Fruit fly (Drosophila melanogaster) whole organism, wandering third instar larva: ENCODE data around the gene ovm.
A peak's percentile ranks its signal among the peaks of the same experiment; 100 is the strongest.

Source experiments
- Abd-B ChIP-seq: fragments of >200 bp; optimal IDR thresholded peaks from 2 replicates; lab custom pipeline; 2017; ENCODE audit warnings: missing biosample characterization, missing genetic modification characterization
- CG32264 ChIP-seq: fragments of 200-800 bp; sonication (Bioruptor generic); optimal IDR thresholded peaks from 2 replicates; lab custom pipeline; 2016; ENCODE audit warnings: missing biosample characterization, missing genetic modification characterization
- CG9705 ChIP-seq: fragments of 200-800 bp; sonication (Bioruptor generic); optimal IDR thresholded peaks from 2 replicates; lab custom pipeline; 2018; ENCODE audit warnings: missing biosample characterization, mild to moderate bottlenecking, missing genetic modification characterization
- CrebA ChIP-seq: fragments of 200-800 bp; sonication (Bioruptor generic); optimal IDR thresholded peaks from 2 replicates; lab custom pipeline; 2016; ENCODE audit warnings: missing biosample characterization, mild to moderate bottlenecking, missing genetic modification characterization, borderline replicate concordance
- Dfd ChIP-seq: fragments of >200 bp; optimal IDR thresholded peaks from 2 replicates; lab custom pipeline; 2017; ENCODE audit warnings: missing biosample characterization, missing genetic modification characterization
- Dif ChIP-seq: fragments of 200-275, 200-300 bp; sonication (Bioruptor generic); optimal IDR thresholded peaks from 2 replicates; lab custom pipeline; 2018; ENCODE audit warnings: missing biosample characterization, missing genetic modification characterization; ENCODE audit not compliant: partially characterized antibody
- GATAd ChIP-seq: sonication (Bioruptor generic); optimal IDR thresholded peaks from 2 replicates; lab custom pipeline; 2016; ENCODE audit warnings: missing biosample characterization, missing genetic modification characterization
- HLH106 ChIP-seq: fragments of 200-800 bp; optimal IDR thresholded peaks from 3 replicates; lab custom pipeline; 2019; ENCODE audit warnings: missing biosample characterization, mild to moderate bottlenecking, missing genetic modification characterization, moderate library complexity
- Hnf4 ChIP-seq: fragments of 200-800 bp; sonication (Bioruptor generic); optimal IDR thresholded peaks from 2 replicates; lab custom pipeline; 2016; ENCODE audit warnings: missing biosample characterization, mild to moderate bottlenecking, missing genetic modification characterization
- Hr78 ChIP-seq: fragments of >200 bp; optimal IDR thresholded peaks from 2 replicates; lab custom pipeline; 2017; ENCODE audit warnings: missing biosample characterization, missing genetic modification characterization
- Hr83 ChIP-seq: fragments of 200-300 bp; sonication (Bioruptor generic); optimal IDR thresholded peaks from 2 replicates; lab custom pipeline; 2016; ENCODE audit warnings: missing biosample characterization, mild to moderate bottlenecking, missing genetic modification characterization, moderate library complexity; ENCODE audit not compliant: poor library complexity, severe bottlenecking
- Jra ChIP-seq: sonication (Bioruptor generic); optimal IDR thresholded peaks from 2 replicates; lab custom pipeline; 2016; ENCODE audit warnings: missing biosample characterization, missing genetic modification characterization
- Mio ChIP-seq: sonication (Bioruptor generic); optimal IDR thresholded peaks from 2 replicates; lab custom pipeline; 2016; ENCODE audit warnings: missing biosample characterization, missing genetic modification characterization
- Myc ChIP-seq: fragments of >200 bp; optimal IDR thresholded peaks from 2 replicates; lab custom pipeline; 2017
- N ChIP-seq: fragments of >200 bp; optimal IDR thresholded peaks from 2 replicates; lab custom pipeline; 2018; ENCODE audit warnings: missing biosample characterization, missing external identifiers, missing genetic modification characterization
- OdsH ChIP-seq: fragments of 200-800 bp; sonication (Bioruptor generic); optimal IDR thresholded peaks from 2 replicates; lab custom pipeline; 2016; ENCODE audit warnings: missing biosample characterization, mild to moderate bottlenecking, missing genetic modification characterization
- Rel ChIP-seq, 2 experiments: fragments of 200-800 bp; sonication (Bioruptor generic) in 1 of 2; optimal IDR thresholded peaks; 2 replicates in 1 of 2; 3 replicates in 1 of 2; lab custom pipeline; 2016 to 2019; ENCODE audit warnings: mild to moderate bottlenecking in 2 of 2, missing biosample characterization in 2 of 2, missing genetic modification characterization in 2 of 2, moderate library complexity in 1 of 2
- Sp1 ChIP-seq: fragments of 200-800 bp; sonication (Bioruptor generic); optimal IDR thresholded peaks from 3 replicates; lab custom pipeline; 2019; ENCODE audit warnings: missing biosample characterization, mild to moderate bottlenecking, missing genetic modification characterization, moderate library complexity
- Vsx2 ChIP-seq: fragments of 200-300, 225-300 bp; sonication (Bioruptor generic); optimal IDR thresholded peaks from 2 replicates; lab custom pipeline; 2018; ENCODE audit warnings: missing biosample characterization, missing genetic modification characterization; ENCODE audit not compliant: partially characterized antibody
- br ChIP-seq: fragments of 200-800 bp; sonication (Bioruptor generic); optimal IDR thresholded peaks from 2 replicates; lab custom pipeline; 2016; ENCODE audit warnings: missing biosample characterization, missing genetic modification characterization
- brk ChIP-seq: fragments of 200-800 bp; sonication (Bioruptor generic); optimal IDR thresholded peaks from 2 replicates; lab custom pipeline; 2016; ENCODE audit warnings: missing biosample characterization, mild to moderate bottlenecking, missing genetic modification characterization
- dl ChIP-seq, 2 experiments: fragments of 175-275, 200-275 bp in 1 of 2; fragments of 200-275 bp in 1 of 2; sonication (Bioruptor generic); optimal IDR thresholded peaks; lab custom pipeline; 2018; ENCODE audit warnings: mild to moderate bottlenecking in 2 of 2, missing biosample characterization in 2 of 2, missing genetic modification characterization in 2 of 2, moderate library complexity in 2 of 2; ENCODE audit not compliant: partially characterized antibody in 2 of 2, insufficient read depth in 1 of 2
- dmrt93B ChIP-seq: fragments of 200-800 bp; sonication (Bioruptor generic); optimal IDR thresholded peaks from 2 replicates; lab custom pipeline; 2018; ENCODE audit warnings: missing biosample characterization, mild to moderate bottlenecking, missing genetic modification characterization
- dsf ChIP-seq: sonication (Bioruptor generic); optimal IDR thresholded peaks from 2 replicates; lab custom pipeline; 2016; ENCODE audit warnings: missing biosample characterization, missing genetic modification characterization, borderline replicate concordance
- foxo ChIP-seq, 2 experiments: fragments of 200-800 bp; sonication (Bioruptor generic); optimal IDR thresholded peaks; 2 replicates in 1 of 2; 3 replicates in 1 of 2; lab custom pipeline; 2016 to 2017; ENCODE audit warnings: missing biosample characterization in 2 of 2, missing genetic modification characterization in 2 of 2
- fru ChIP-seq: fragments of 200-800 bp; sonication (Bioruptor generic); optimal IDR thresholded peaks from 3 replicates; lab custom pipeline; 2016; ENCODE audit warnings: missing biosample characterization, mild to moderate bottlenecking, missing genetic modification characterization
- h ChIP-seq: fragments of 200-800 bp; sonication (Bioruptor generic); optimal IDR thresholded peaks from 3 replicates; lab custom pipeline; 2016; ENCODE audit warnings: missing biosample characterization, mild to moderate bottlenecking, missing genetic modification characterization
- jim ChIP-seq: fragments of 175-275, 200-325 bp; sonication (Bioruptor generic); optimal IDR thresholded peaks from 2 replicates; lab custom pipeline; 2016; ENCODE audit warnings: missing biosample characterization, mild to moderate bottlenecking, missing genetic modification characterization
- pan ChIP-seq: fragments of >200 bp; optimal IDR thresholded peaks from 2 replicates; lab custom pipeline; 2017
- psq ChIP-seq: fragments of 200-800 bp; sonication (Bioruptor generic); optimal IDR thresholded peaks from 3 replicates; lab custom pipeline; 2017; ENCODE audit warnings: missing biosample characterization, mild to moderate bottlenecking, missing genetic modification characterization, moderate library complexity
- rgr ChIP-seq: fragments of 200-800 bp; sonication (Bioruptor generic); optimal IDR thresholded peaks from 3 replicates; lab custom pipeline; 2016; ENCODE audit warnings: missing biosample characterization, mild to moderate bottlenecking, missing genetic modification characterization
- sage ChIP-seq: fragments of 200-800 bp; sonication (Bioruptor generic); optimal IDR thresholded peaks from 2 replicates; lab custom pipeline; 2016; ENCODE audit warnings: missing biosample characterization, mild to moderate bottlenecking, missing genetic modification characterization
- sv ChIP-seq: fragments of 200-800 bp; sonication (Bioruptor generic); optimal IDR thresholded peaks from 3 replicates; lab custom pipeline; 2016; ENCODE audit warnings: missing biosample characterization, missing genetic modification characterization
- tai ChIP-seq: sonication (Bioruptor generic); optimal IDR thresholded peaks from 2 replicates; lab custom pipeline; 2016; ENCODE audit warnings: missing biosample characterization, missing genetic modification characterization
- usp ChIP-seq: fragments of >200 bp; optimal IDR thresholded peaks from 2 replicates; lab custom pipeline; 2017; ENCODE audit warnings: missing biosample characterization, missing genetic modification characterization
- woc ChIP-seq: sonication (Bioruptor generic); optimal IDR thresholded peaks from 2 replicates; lab custom pipeline; 2016; ENCODE audit warnings: missing biosample characterization, mild to moderate bottlenecking, missing genetic modification characterization

The ovm gene

DNA sequence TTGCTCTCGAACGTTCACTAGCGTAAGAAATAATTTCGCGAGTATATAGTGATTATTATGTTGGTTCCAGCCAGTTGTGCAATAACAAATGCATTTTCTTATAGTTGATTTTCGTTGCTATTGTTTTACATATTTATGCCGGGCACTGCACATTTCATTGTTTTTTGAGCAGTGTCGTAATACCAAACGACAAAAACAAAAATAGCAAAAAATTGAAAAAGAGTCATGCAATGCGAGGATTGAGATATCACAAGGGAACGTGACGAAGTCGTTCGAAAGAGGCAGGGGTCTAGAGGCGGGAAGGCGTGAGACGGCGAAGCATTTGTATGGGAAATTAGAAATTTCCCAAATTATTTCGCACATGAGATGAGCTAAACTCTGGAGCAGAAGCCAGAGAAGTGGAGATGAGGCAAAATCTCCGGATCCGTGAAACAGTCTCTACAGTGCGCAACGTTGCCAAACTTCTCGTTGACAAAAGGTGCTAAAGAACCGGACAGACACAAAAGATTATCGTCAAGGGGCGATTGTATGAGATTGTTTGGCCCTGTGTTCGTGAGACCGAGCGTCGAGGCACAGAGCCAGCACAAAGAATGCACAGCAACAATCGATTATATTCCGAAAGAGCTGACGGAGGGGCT lies 24.6 kb upstream of the ovm start:
- peak; percentile 42 for TF ChIP-seq rgr
- no peak for TF ChIP-seq brk (GFP tag; lab: Kevin White, UChicago)
- no peak for TF ChIP-seq sv
- TF ChIP-seq dsf (GFP tag; lab: Kevin White, UChicago), result no peak
- no peak for TF ChIP-seq GATAd (GFP tag; lab: Kevin White, UChicago)
- peak; percentile 14 for TF ChIP-seq Dif
- peak; percentile 16 for TF ChIP-seq HLH106 (tag; lab: Kevin White, UChicago)
- TF ChIP-seq Rel (GFP tag; optimal IDR thresholded peaks at IDR 0.05; lab: Kevin White, UChicago), result no peak
- TF ChIP-seq Rel (tag; optimal IDR thresholded peaks at IDR 0.05; lab: Kevin White, UChicago), result peak; percentile 32
- peak; percentile 19 for TF ChIP-seq Mio (GFP tag; lab: Kevin White, UChicago)
- peak; percentile 52 for TF ChIP-seq h (GFP tag; lab: Kevin White, UChicago)
- TF ChIP-seq Hr78 (GFP tag; lab: Kevin White, UChicago), result no peak
- no peak for TF ChIP-seq fru (GFP tag; lab: Kevin White, UChicago)

DNA sequence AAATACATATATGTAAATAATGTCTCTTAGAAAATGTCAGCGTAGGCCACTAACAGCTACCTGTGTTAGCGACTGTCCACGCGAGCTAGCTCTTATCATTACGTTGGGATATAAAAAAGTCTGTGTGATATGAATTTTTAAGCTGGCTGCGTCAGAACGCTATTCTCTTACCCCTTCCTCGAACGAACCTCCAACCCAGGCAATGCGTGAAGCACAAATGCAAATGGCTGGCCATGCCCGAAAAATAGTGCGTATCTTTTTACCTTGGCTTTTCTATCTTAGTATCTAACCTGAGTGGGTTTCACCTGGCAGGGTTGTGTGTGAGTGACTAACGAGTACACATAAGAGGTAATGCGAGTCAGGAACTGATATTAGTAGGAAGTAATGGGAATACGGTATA lies 22.4 kb upstream of the ovm start:
- no peak for TF ChIP-seq Dif
- TF ChIP-seq Hr78 (GFP tag; lab: Kevin White, UChicago), result no peak
- TF ChIP-seq Mio (GFP tag; lab: Kevin White, UChicago), result no peak
- no peak for TF ChIP-seq Hr83 (GFP tag; lab: Kevin White, UChicago)
- no peak for TF ChIP-seq rgr
- no peak for TF ChIP-seq foxo (GFP tag; optimal IDR thresholded peaks at IDR 0.05; lab: Kevin White, UChicago)
- no peak for TF ChIP-seq HLH106 (tag; lab: Kevin White, UChicago)

DNA sequence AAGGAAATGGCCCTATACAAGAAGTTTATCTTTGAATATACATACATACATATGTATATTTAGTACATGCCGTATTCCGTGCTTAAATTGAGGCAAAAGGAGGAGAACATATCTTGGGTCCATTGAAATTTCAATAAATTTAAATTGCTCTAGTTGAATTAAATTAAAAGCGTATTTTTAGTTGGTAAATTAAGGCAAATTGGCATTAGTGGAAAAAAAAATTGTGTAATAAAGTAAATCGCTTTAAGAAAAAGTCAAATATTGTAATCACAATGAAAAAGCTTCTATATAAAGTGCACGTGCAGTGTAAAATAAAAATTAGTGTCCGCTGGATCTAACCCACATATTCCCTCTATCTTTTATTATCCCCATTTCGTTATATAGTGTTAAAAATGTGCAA lies 21.4 kb upstream of the ovm start:
- TF ChIP-seq sage, result peak; percentile 42
- no peak for TF ChIP-seq foxo (GFP tag; optimal IDR thresholded peaks at IDR 0.05; lab: Kevin White, UChicago)

DNA sequence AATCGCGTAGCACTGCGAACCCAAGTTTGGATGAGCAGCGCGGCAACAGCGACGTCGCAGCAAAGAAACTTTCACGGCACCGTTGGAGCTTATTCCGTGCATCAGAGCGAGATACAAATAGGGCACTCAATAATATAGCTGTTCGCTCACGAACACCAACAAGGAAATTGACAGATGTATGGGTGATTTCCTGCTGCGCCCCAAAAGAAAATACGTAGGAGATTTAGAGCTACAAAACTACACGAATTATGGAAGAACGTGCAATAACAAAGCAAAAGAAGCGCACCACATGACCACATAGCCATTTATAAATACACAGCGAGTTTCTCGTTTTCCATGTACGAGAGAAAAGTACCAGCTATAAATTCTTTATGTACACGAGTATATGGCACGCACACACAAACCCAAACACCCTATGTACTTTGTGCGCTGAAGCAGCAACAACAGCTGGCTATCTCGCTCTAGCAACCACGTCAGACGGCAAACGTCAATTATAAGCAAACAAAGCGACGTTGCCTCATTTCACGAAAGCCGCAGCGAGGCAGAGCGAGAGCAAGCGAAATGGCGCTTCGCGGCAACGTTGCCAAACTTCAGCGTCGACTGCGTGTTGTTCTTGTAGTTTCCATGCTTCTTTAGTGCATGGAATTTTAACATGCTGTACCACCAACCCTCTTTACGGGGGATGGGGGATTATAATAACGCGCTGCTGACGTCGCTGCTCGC lies 20.8 kb upstream of the ovm start:
- TF ChIP-seq N (GFP tag; lab: Kevin White, UChicago), result peak; percentile 86
- TF ChIP-seq dsf (GFP tag; lab: Kevin White, UChicago), result no peak
- no peak for TF ChIP-seq woc (GFP tag; lab: Kevin White, UChicago)
- TF ChIP-seq GATAd (GFP tag; lab: Kevin White, UChicago), result no peak
- peak; percentile 74 for TF ChIP-seq Hnf4
- TF ChIP-seq Hr83 (GFP tag; lab: Kevin White, UChicago), result peak; percentile 61
- peak; percentile 17 to 75 for TF ChIP-seq foxo (GFP tag; optimal IDR thresholded peaks at IDR 0.05; lab: Kevin White, UChicago)
- no peak for TF ChIP-seq dmrt93B
- peak; percentile 90 for TF ChIP-seq CrebA (GFP tag; lab: Kevin White, UChicago)
- TF ChIP-seq Dfd (GFP tag; lab: Kevin White, UChicago), result no peak
- TF ChIP-seq Abd-B (GFP tag; lab: Kevin White, UChicago), result peak; percentile 20
- TF ChIP-seq Vsx2 (GFP tag; lab: Kevin White, UChicago), result peak; percentile 47
- TF ChIP-seq jim (GFP tag; lab: Kevin White, UChicago), result no peak
- peak; percentile 68 for TF ChIP-seq Dif
- no peak for TF ChIP-seq Myc (lab: Kevin White, UChicago)
- peak; percentile 22 for TF ChIP-seq OdsH (GFP tag; lab: Kevin White, UChicago)
- no peak for TF ChIP-seq Mio (GFP tag; lab: Kevin White, UChicago)
- peak; percentile 53 for TF ChIP-seq br
- TF ChIP-seq pan, result no peak
- TF ChIP-seq sage, result peak; percentile 67
- TF ChIP-seq psq (GFP tag; lab: Kevin White, UChicago), result peak; percentile 54
- TF ChIP-seq CG9705, result no peak
- peak; percentile 87 for TF ChIP-seq brk (GFP tag; lab: Kevin White, UChicago)
- TF ChIP-seq CG32264, result peak; percentile 51
- peak; percentile 43 for TF ChIP-seq fru (GFP tag; lab: Kevin White, UChicago)
- no peak for TF ChIP-seq HLH106 (tag; lab: Kevin White, UChicago)
- peak in 1 of 2 experiments; percentile 50 for TF ChIP-seq dl (GFP tag; optimal IDR thresholded peaks at IDR 0.05; lab: Kevin White, UChicago; ENCODE audit: insufficient read depth in 1 of 2, partially characterized antibody in 2 of 2)
- TF ChIP-seq h (GFP tag; lab: Kevin White, UChicago), result peak; percentile 61
- no peak for TF ChIP-seq usp (GFP tag; lab: Kevin White, UChicago)
- TF ChIP-seq Sp1 (GFP tag; lab: Kevin White, UChicago), result peak; percentile 73
- TF ChIP-seq sv, result peak; percentile 28
- TF ChIP-seq tai (GFP tag; lab: Kevin White, UChicago), result peak; percentile 71
- peak; percentile 83 for TF ChIP-seq Jra (GFP tag; lab: Kevin White, UChicago)
- peak; percentile 48 for TF ChIP-seq Rel (GFP tag; optimal IDR thresholded peaks at IDR 0.05; lab: Kevin White, UChicago)
- TF ChIP-seq Rel (tag; optimal IDR thresholded peaks at IDR 0.05; lab: Kevin White, UChicago), result peak; percentile 71
- peak; percentile 1 for TF ChIP-seq rgr
- no peak for TF ChIP-seq Hr78 (GFP tag; lab: Kevin White, UChicago)
- TF ChIP-seq, all 38 proteins: peak for 23
